Worm (Caenorhabditis elegans) whole organism, young adult: Measurements from ENCODE around the gene F45E6.1.

Experiments used
- F10E7.11 ChIP-seq: sonication (generic microtip); optimal IDR thresholded peaks from 2 replicates; lab custom pipeline; 2017; ENCODE audit warnings: mild to moderate bottlenecking, missing genetic modification characterization, moderate library complexity, missing compliant biosample characterization
- F23B12.7 ChIP-seq: sonication (generic microtip); optimal IDR thresholded peaks from 2 replicates; lab custom pipeline; 2017; ENCODE audit warnings: missing genetic modification characterization, mild to moderate bottlenecking, missing compliant biosample characterization, antibody characterized with exemption, moderate library complexity; ENCODE audit not compliant: insufficient read depth
- F57A8.1 ChIP-seq: fragments of 200-800 bp; sonication (Bioruptor generic); optimal IDR thresholded peaks from 2 replicates; lab custom pipeline; 2018; ENCODE audit warnings: mild to moderate bottlenecking, missing genetic modification characterization, moderate library complexity, missing compliant biosample characterization
- F57C9.4 ChIP-seq: sonication (generic microtip); optimal IDR thresholded peaks from 2 replicates; lab custom pipeline; 2017; ENCODE audit warnings: mild to moderate bottlenecking, missing genetic modification characterization, missing compliant biosample characterization
- Y53F4B.3 ChIP-seq: fragments of 200-800 bp; sonication (Bioruptor generic); IDR thresholded peaks from 2 replicates; pipeline ENCODE4 v1.3.6; 2022; ENCODE audit warnings: missing genetic modification reagents, missing genetic modification characterization, missing compliant biosample characterization
- Y56A3A.18 ChIP-seq: fragments of 200-800 bp; sonication (Bioruptor generic); IDR thresholded peaks from 2 replicates; pipeline ENCODE4 v1.3.6; 2022; ENCODE audit warnings: missing genetic modification reagents, missing genetic modification characterization, missing compliant biosample characterization
- Y67H2A.10 ChIP-seq: fragments of 200-800 bp; sonication (Bioruptor generic); conservative IDR thresholded peaks from 2 replicates; pipeline ENCODE4 v1.3.6; 2022; ENCODE audit warnings: missing genetic modification reagents, missing genetic modification characterization, missing compliant biosample characterization
- ZK185.1 ChIP-seq: sonication (generic microtip); optimal IDR thresholded peaks from 2 replicates; lab custom pipeline; 2016; ENCODE audit warnings: mild to moderate bottlenecking, missing genetic modification characterization, missing compliant biosample characterization; ENCODE audit not compliant: poor library complexity, severe bottlenecking
- akir-1 ChIP-seq: fragments of 200-800 bp; sonication (Bioruptor generic); optimal IDR thresholded peaks from 2 replicates; lab custom pipeline; 2018; ENCODE audit warnings: mild to moderate bottlenecking, missing genetic modification characterization, moderate library complexity, missing compliant biosample characterization
- atf-7 ChIP-seq: sonication (generic microtip); optimal IDR thresholded peaks from 2 replicates; lab custom pipeline; 2017; ENCODE audit warnings: mild to moderate bottlenecking, missing genetic modification characterization, missing compliant biosample characterization
- athp-1 ChIP-seq: sonication (generic microtip); optimal IDR thresholded peaks from 2 replicates; lab custom pipeline; 2017; ENCODE audit warnings: mild to moderate bottlenecking, missing genetic modification characterization, missing compliant biosample characterization
- attf-3 ChIP-seq: fragments of 200-800 bp; sonication (Bioruptor generic); conservative IDR thresholded peaks from 2 replicates; pipeline ENCODE4 v1.3.6; 2022; ENCODE audit warnings: missing genetic modification reagents, missing genetic modification characterization, missing compliant biosample characterization
- attf-5 ChIP-seq: fragments of 200-800 bp; sonication (Bioruptor generic); optimal IDR thresholded peaks from 2 replicates; lab custom pipeline; 2018; ENCODE audit warnings: mild to moderate bottlenecking, missing genetic modification characterization, missing compliant biosample characterization
- ccch-3 ChIP-seq: fragments of 200-800 bp; sonication (Bioruptor generic); optimal IDR thresholded peaks from 2 replicates; lab custom pipeline; 2018; ENCODE audit warnings: mild to moderate bottlenecking, missing genetic modification characterization, missing compliant biosample characterization
- cebp-1 ChIP-seq, 2 experiments: fragments of 200-800 bp in 1 of 2; sonication (Bioruptor generic) in 1 of 2; sonication (generic microtip) in 1 of 2; IDR thresholded peaks in 1 of 2; optimal IDR thresholded peaks in 1 of 2; 2 replicates each; pipeline versions ENCODE4 v1.3.6 to Lab custom; 2017 to 2022; ENCODE audit warnings: missing compliant biosample characterization in 2 of 2, missing genetic modification characterization in 2 of 2, mild to moderate bottlenecking in 1 of 2, missing genetic modification reagents in 1 of 2, moderate library complexity in 1 of 2
- ceh-40 ChIP-seq: fragments of 200-800 bp; sonication (Bioruptor generic); IDR thresholded peaks from 2 replicates; pipeline ENCODE4 v1.3.6; 2022; ENCODE audit warnings: missing genetic modification characterization, missing compliant biosample characterization
- ceh-58 ChIP-seq: fragments of 200-800 bp; sonication (Bioruptor generic); IDR thresholded peaks from 2 replicates; pipeline ENCODE4 v1.3.6; 2022; ENCODE audit warnings: missing genetic modification characterization, missing compliant biosample characterization
- chd-7 ChIP-seq: sonication (generic microtip); optimal IDR thresholded peaks from 2 replicates; lab custom pipeline; 2016; ENCODE audit warnings: mild to moderate bottlenecking, missing genetic modification characterization, moderate library complexity, missing compliant biosample characterization
- egl-18 ChIP-seq: fragments of 200-800 bp; sonication (Bioruptor generic); IDR thresholded peaks from 2 replicates; pipeline ENCODE4 v1.3.6; 2022; ENCODE audit warnings: missing genetic modification reagents, missing genetic modification characterization, missing compliant biosample characterization
- ekl-4 ChIP-seq: fragments of 200-800 bp; sonication (Bioruptor generic); IDR thresholded peaks from 2 replicates; pipeline ENCODE4 v1.3.6; 2022; ENCODE audit warnings: missing genetic modification reagents, missing genetic modification characterization, missing compliant biosample characterization
- gei-17 ChIP-seq: fragments of 200-800 bp; sonication (Bioruptor generic); optimal IDR thresholded peaks from 2 replicates; lab custom pipeline; 2018; ENCODE audit warnings: mild to moderate bottlenecking, missing genetic modification characterization, missing compliant biosample characterization
- hmg-20 ChIP-seq: fragments of 200-800 bp; sonication (Bioruptor generic); IDR thresholded peaks from 2 replicates; pipeline ENCODE4 v1.3.6; 2022; ENCODE audit warnings: missing genetic modification reagents, missing genetic modification characterization, missing compliant biosample characterization
- hrde-1 ChIP-seq: sonication (generic microtip); optimal IDR thresholded peaks from 2 replicates; lab custom pipeline; 2016; ENCODE audit warnings: missing genetic modification characterization, mild to moderate bottlenecking, missing compliant biosample characterization, moderate library complexity, missing genotype, missing genetic modification reagents, borderline replicate concordance
- let-607 ChIP-seq, 2 experiments: fragments of 200-800 bp in 1 of 2; sonication (Bioruptor generic) in 1 of 2; sonication (generic microtip) in 1 of 2; optimal IDR thresholded peaks; 2 replicates each; lab custom pipeline; 2016 to 2018; ENCODE audit warnings: mild to moderate bottlenecking in 2 of 2, missing compliant biosample characterization in 2 of 2, missing genetic modification characterization in 2 of 2, moderate library complexity in 2 of 2, missing genotype in 1 of 2
- lin-35 ChIP-seq, 3 experiments: fragments of 150-350 bp in 2 of 3; sonication (generic microtip) in 1 of 3; optimal IDR thresholded peaks; 2 replicates each; lab custom pipeline; 2014 to 2018; ENCODE audit warnings: missing biosample characterization in 3 of 3, missing genetic modification characterization in 3 of 3, missing genetic modification reagents in 3 of 3
- lin-40 ChIP-seq: sonication (generic microtip); optimal IDR thresholded peaks from 2 replicates; lab custom pipeline; 2016; ENCODE audit warnings: missing genetic modification characterization, mild to moderate bottlenecking, missing compliant biosample characterization, missing genotype, missing genetic modification reagents
- lir-1 ChIP-seq: fragments of 200-800 bp; sonication (Bioruptor generic); conservative IDR thresholded peaks from 2 replicates; pipeline ENCODE4 v1.3.6; 2022; ENCODE audit warnings: missing genetic modification reagents, missing genetic modification characterization, missing compliant biosample characterization
- lsy-27 ChIP-seq: sonication (generic microtip); optimal IDR thresholded peaks from 2 replicates; lab custom pipeline; 2017; ENCODE audit warnings: missing genetic modification characterization, mild to moderate bottlenecking, missing compliant biosample characterization, antibody characterized with exemption, missing genotype, borderline replicate concordance; ENCODE audit not compliant: insufficient read depth
- madf-8 ChIP-seq: fragments of 200-800 bp; sonication (Bioruptor generic); conservative IDR thresholded peaks from 2 replicates; pipeline ENCODE4 v1.3.6; 2022; ENCODE audit warnings: missing genetic modification reagents, missing genetic modification characterization, missing compliant biosample characterization
- mcd-1 ChIP-seq: fragments of 200-800 bp; sonication (Bioruptor generic); IDR thresholded peaks from 2 replicates; pipeline ENCODE4 v1.3.6; 2022; ENCODE audit warnings: missing genetic modification reagents, missing genetic modification characterization, missing compliant biosample characterization
- mel-28 ChIP-seq: sonication (generic microtip); optimal IDR thresholded peaks from 2 replicates; lab custom pipeline; 2016; ENCODE audit warnings: borderline replicate concordance, mild to moderate bottlenecking, missing genetic modification characterization, missing compliant biosample characterization
- nfyb-1 ChIP-seq: fragments of 200-800 bp; sonication (Bioruptor generic); IDR thresholded peaks from 2 replicates; pipeline ENCODE4 v1.3.6; 2022; ENCODE audit warnings: missing genetic modification reagents, missing genetic modification characterization, missing compliant biosample characterization
- pbrm-1 ChIP-seq: fragments of 200-800 bp; sonication (Bioruptor generic); IDR thresholded peaks from 2 replicates; pipeline ENCODE4 v1.3.6; 2022; ENCODE audit warnings: missing genetic modification reagents, missing genetic modification characterization, missing compliant biosample characterization
- pha-4 ChIP-seq: fragments of 150-350 bp; sonication (generic microtip); optimal IDR thresholded peaks from 2 replicates; lab custom pipeline; 2014; ENCODE audit warnings: missing biosample characterization, missing genetic modification reagents, missing genetic modification characterization
- sdz-38 ChIP-seq: sonication (generic microtip); optimal IDR thresholded peaks from 2 replicates; lab custom pipeline; 2016; ENCODE audit warnings: missing genotype, missing genetic modification characterization, missing compliant biosample characterization
- snpc-1.1 ChIP-seq: sonication (generic microtip); optimal IDR thresholded peaks from 2 replicates; lab custom pipeline; 2017; ENCODE audit warnings: missing genetic modification characterization, mild to moderate bottlenecking, missing compliant biosample characterization, antibody characterized with exemption, moderate library complexity, missing genotype, missing genetic modification reagents; ENCODE audit not compliant: insufficient read depth
- snpc-4 ChIP-seq, 5 experiments: fragments of 150-350 bp in 1 of 5; sonication (generic microtip) in 4 of 5; optimal IDR thresholded peaks; 2 replicates each; lab custom pipeline; 2014 to 2018; ENCODE audit warnings: missing genetic modification characterization in 5 of 5, missing biosample characterization in 3 of 5, antibody characterized with exemption in 2 of 5, mild to moderate bottlenecking in 2 of 5, missing compliant biosample characterization in 2 of 5, missing genotype in 2 of 5, moderate library complexity in 2 of 5, missing genetic modification reagents in 1 of 5
- somi-1 ChIP-seq: fragments of 200-800 bp; sonication (Bioruptor generic); optimal IDR thresholded peaks from 2 replicates; lab custom pipeline; 2018; ENCODE audit warnings: mild to moderate bottlenecking, missing genetic modification characterization, missing compliant biosample characterization
- unc-62 ChIP-seq: fragments of 150-350 bp; optimal IDR thresholded peaks from 2 replicates; lab custom pipeline; 2014; ENCODE audit warnings: missing biosample characterization, missing genetic modification reagents, missing genetic modification characterization
- zfh-2 ChIP-seq: fragments of 200-800 bp; sonication (Bioruptor generic); conservative IDR thresholded peaks from 2 replicates; pipeline ENCODE4 v1.3.6; 2022; ENCODE audit warnings: missing genetic modification reagents, missing genetic modification characterization, missing compliant biosample characterization
- ztf-18 ChIP-seq: sonication (generic microtip); optimal IDR thresholded peaks from 2 replicates; lab custom pipeline; 2016; ENCODE audit warnings: missing genotype, mild to moderate bottlenecking, missing genetic modification characterization, missing compliant biosample characterization
- ztf-22 ChIP-seq: fragments of 200-800 bp; sonication (Bioruptor generic); optimal IDR thresholded peaks from 2 replicates; lab custom pipeline; 2018; ENCODE audit warnings: mild to moderate bottlenecking, missing genetic modification characterization, moderate library complexity, missing compliant biosample characterization

F45E6.1 gene

DNA sequence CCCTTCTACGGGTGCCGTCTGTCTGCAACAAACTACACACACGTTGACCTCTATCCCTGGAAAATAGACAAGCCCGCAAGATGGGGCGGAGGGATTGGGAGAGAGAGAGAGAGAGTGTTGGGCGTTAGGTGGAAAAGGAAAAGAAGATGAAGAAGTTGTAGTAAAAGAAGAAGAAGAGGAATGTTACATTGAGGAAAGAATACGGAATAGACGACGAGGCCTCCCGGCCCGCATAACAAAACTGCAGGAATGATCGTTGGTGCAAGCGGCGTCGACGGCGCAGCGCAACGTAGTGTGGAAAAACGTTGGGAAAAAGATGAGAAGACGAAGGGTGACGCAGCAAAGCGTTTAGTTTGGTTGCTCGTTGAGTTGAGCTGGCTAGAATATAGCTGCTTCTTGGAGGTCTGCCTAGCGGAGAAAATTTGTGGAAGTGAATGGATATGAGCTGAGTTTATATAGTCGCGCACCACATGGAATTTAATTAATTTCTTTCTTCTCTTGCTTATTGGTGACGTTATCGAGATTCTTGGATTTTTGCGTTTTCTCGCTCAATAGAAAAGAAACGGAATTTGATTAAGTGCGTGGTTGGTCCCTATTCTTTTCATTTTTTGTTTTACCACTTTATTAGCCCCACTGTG is 33.0 kb upstream of the F45E6.1 start (continued):
- TF ChIP-seq Y53F4B.3 (GFP tag; lab: Robert Waterston, UW) (no peak), attf-5 (no peak), nfyb-1 (GFP tag; lab: Robert Waterston, UW) (no peak), zfh-2 (GFP tag; lab: Robert Waterston, UW) (peak; percentile 76), chd-7 (no peak), pbrm-1 (no peak), mcd-1 (GFP tag; lab: Robert Waterston, UW) (peak; percentile 30), lsy-27 (tag; lab: Kevin White, UChicago) (no peak), ceh-58 (GFP tag; lab: Robert Waterston, UW) (no peak), attf-3 (GFP tag; lab: Robert Waterston, UW) (no peak), athp-1 (tag; lab: Kevin White, UChicago) (no peak), mel-28 (tag; lab: Kevin White, UChicago) (no peak), lin-40 (no peak), F23B12.7 (no peak), ztf-22 (GFP tag; lab: Kevin White, UChicago) (no peak), pha-4 (tag; lab: Kevin White, UChicago) (no peak), ztf-18 (tag; lab: Kevin White, UChicago) (no peak), lir-1 (GFP tag; lab: Robert Waterston, UW) (no peak), madf-8 (GFP tag; lab: Robert Waterston, UW) (no peak), F57A8.1 (GFP tag; lab: Kevin White, UChicago) (no peak), hrde-1 (tag; lab: Kevin White, UChicago) (no peak), Y56A3A.18 (GFP tag; lab: Robert Waterston, UW) (no peak), cebp-1 (GFP tag; IDR thresholded peaks at IDR 0.05; lab: Robert Waterston, UW) (no peak), cebp-1 (tag; optimal IDR thresholded peaks at IDR 0.05; lab: Kevin White, UChicago) (peak; percentile 32)

DNA sequence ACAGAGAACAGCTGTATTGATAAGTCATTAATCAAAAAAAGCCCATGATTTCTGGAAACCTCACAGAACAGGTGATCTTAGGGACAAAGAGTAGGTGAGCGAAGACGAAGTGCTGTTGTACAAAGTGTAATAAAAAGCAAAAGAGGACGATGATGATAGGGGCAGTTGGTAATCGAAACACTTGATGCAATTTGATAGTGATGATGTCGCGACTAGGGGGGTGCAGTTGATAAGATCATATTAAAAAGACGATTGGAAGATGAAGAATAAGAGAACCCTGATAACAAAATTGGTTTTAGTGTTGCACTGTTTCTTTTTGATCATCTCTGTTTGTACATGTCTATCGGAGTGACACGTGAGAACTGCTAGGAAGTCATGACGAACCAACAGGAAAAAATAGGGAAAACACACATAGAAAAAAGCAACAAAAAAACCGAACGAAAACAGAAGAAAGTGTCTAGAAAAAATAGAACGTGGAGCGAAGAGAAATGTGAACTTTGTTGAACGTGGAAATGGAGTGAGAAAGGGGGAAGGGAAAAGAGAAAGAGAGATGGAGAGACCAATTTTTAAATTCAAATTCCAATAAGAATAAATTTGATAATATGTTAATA is 32.2 kb upstream of the F45E6.1 start:
- TF ChIP-seq somi-1 (GFP tag; lab: Kevin White, UChicago) = peak; percentile 63
- TF ChIP-seq hmg-20 (GFP tag; lab: Robert Waterston, UW) = no peak
- TF ChIP-seq snpc-4 (GFP tag; optimal IDR thresholded peaks at IDR 0.05; lab: Kevin White, UChicago) = no peak
- TF ChIP-seq snpc-4 (tag; optimal IDR thresholded peaks at IDR 0.05; lab: Kevin White, UChicago) = peak in 1 of 4 experiments; percentile 6
- TF ChIP-seq atf-7 (tag; lab: Kevin White, UChicago) = peak; percentile 74
- TF ChIP-seq pbrm-1 = 0 out of 2 replicates have a peak, but pooled peaks have one; percentile 17
- TF ChIP-seq Y67H2A.10 (GFP tag; lab: Robert Waterston, UW) = no peak
- no peak for TF ChIP-seq sdz-38
- TF ChIP-seq nfyb-1 (GFP tag; lab: Robert Waterston, UW) = no peak
- peak; percentile 28 for TF ChIP-seq ZK185.1 (tag; lab: Kevin White, UChicago)
- TF ChIP-seq F57C9.4 = no peak
- no peak for TF ChIP-seq egl-18
- no peak for TF ChIP-seq ccch-3 (GFP tag; lab: Kevin White, UChicago)
- TF ChIP-seq F10E7.11 = no peak
- no peak for TF ChIP-seq unc-62 (GFP tag; lab: Kevin White, UChicago)
- no peak for TF ChIP-seq cebp-1 (GFP tag; IDR thresholded peaks at IDR 0.05; lab: Robert Waterston, UW)
- peak; percentile 49 for TF ChIP-seq cebp-1 (tag; optimal IDR thresholded peaks at IDR 0.05; lab: Kevin White, UChicago)
- TF ChIP-seq ceh-40 (GFP tag; lab: Robert Waterston, UW) = no peak
- peak; percentile 39 for TF ChIP-seq gei-17
- no peak for TF ChIP-seq lin-35 (GFP tag; optimal IDR thresholded peaks at IDR 0.05; lab: Kevin White, UChicago)
- no peak for TF ChIP-seq akir-1 (GFP tag; lab: Kevin White, UChicago)
- TF ChIP-seq ekl-4 (GFP tag; lab: Robert Waterston, UW) = no peak
- TF ChIP-seq ztf-22 (GFP tag; lab: Kevin White, UChicago) = peak; percentile 77
- no peak for TF ChIP-seq snpc-1.1 (tag; lab: Kevin White, UChicago)
- peak in 1 of 2 experiments; percentile 23 for TF ChIP-seq let-607 (tag; optimal IDR thresholded peaks at IDR 0.05; lab: Kevin White, UChicago)
